Fruit fly (Drosophila melanogaster) whole organism, wandering third instar larva: Measurements from ENCODE around the gene CG18563.
A peak's percentile ranks its signal among the peaks of the same experiment; 100 is the strongest.

Source experiments
- Abd-B ChIP-seq: fragments of >200 bp; optimal IDR thresholded peaks from 2 replicates; lab custom pipeline; 2017; ENCODE audit warnings: missing biosample characterization, missing genetic modification characterization
- CG32264 ChIP-seq: fragments of 200-800 bp; sonication (Bioruptor generic); optimal IDR thresholded peaks from 2 replicates; lab custom pipeline; 2016; ENCODE audit warnings: missing biosample characterization, missing genetic modification characterization
- CG9705 ChIP-seq: fragments of 200-800 bp; sonication (Bioruptor generic); optimal IDR thresholded peaks from 2 replicates; lab custom pipeline; 2018; ENCODE audit warnings: missing biosample characterization, mild to moderate bottlenecking, missing genetic modification characterization
- CrebA ChIP-seq: fragments of 200-800 bp; sonication (Bioruptor generic); optimal IDR thresholded peaks from 2 replicates; lab custom pipeline; 2016; ENCODE audit warnings: missing biosample characterization, mild to moderate bottlenecking, missing genetic modification characterization, borderline replicate concordance
- Dfd ChIP-seq: fragments of >200 bp; optimal IDR thresholded peaks from 2 replicates; lab custom pipeline; 2017; ENCODE audit warnings: missing biosample characterization, missing genetic modification characterization
- Dif ChIP-seq: fragments of 200-275, 200-300 bp; sonication (Bioruptor generic); optimal IDR thresholded peaks from 2 replicates; lab custom pipeline; 2018; ENCODE audit warnings: missing biosample characterization, missing genetic modification characterization; ENCODE audit not compliant: partially characterized antibody
- GATAd ChIP-seq: sonication (Bioruptor generic); optimal IDR thresholded peaks from 2 replicates; lab custom pipeline; 2016; ENCODE audit warnings: missing biosample characterization, missing genetic modification characterization
- HLH106 ChIP-seq: fragments of 200-800 bp; optimal IDR thresholded peaks from 3 replicates; lab custom pipeline; 2019; ENCODE audit warnings: missing biosample characterization, mild to moderate bottlenecking, missing genetic modification characterization, moderate library complexity
- Hnf4 ChIP-seq: fragments of 200-800 bp; sonication (Bioruptor generic); optimal IDR thresholded peaks from 2 replicates; lab custom pipeline; 2016; ENCODE audit warnings: missing biosample characterization, mild to moderate bottlenecking, missing genetic modification characterization
- Hr78 ChIP-seq: fragments of >200 bp; optimal IDR thresholded peaks from 2 replicates; lab custom pipeline; 2017; ENCODE audit warnings: missing biosample characterization, missing genetic modification characterization
- Hr83 ChIP-seq: fragments of 200-300 bp; sonication (Bioruptor generic); optimal IDR thresholded peaks from 2 replicates; lab custom pipeline; 2016; ENCODE audit warnings: missing biosample characterization, mild to moderate bottlenecking, missing genetic modification characterization, moderate library complexity; ENCODE audit not compliant: poor library complexity, severe bottlenecking
- Jra ChIP-seq: sonication (Bioruptor generic); optimal IDR thresholded peaks from 2 replicates; lab custom pipeline; 2016; ENCODE audit warnings: missing biosample characterization, missing genetic modification characterization
- Mio ChIP-seq: sonication (Bioruptor generic); optimal IDR thresholded peaks from 2 replicates; lab custom pipeline; 2016; ENCODE audit warnings: missing biosample characterization, missing genetic modification characterization
- Myc ChIP-seq: fragments of >200 bp; optimal IDR thresholded peaks from 2 replicates; lab custom pipeline; 2017
- N ChIP-seq: fragments of >200 bp; optimal IDR thresholded peaks from 2 replicates; lab custom pipeline; 2018; ENCODE audit warnings: missing biosample characterization, missing external identifiers, missing genetic modification characterization
- OdsH ChIP-seq: fragments of 200-800 bp; sonication (Bioruptor generic); optimal IDR thresholded peaks from 2 replicates; lab custom pipeline; 2016; ENCODE audit warnings: missing biosample characterization, mild to moderate bottlenecking, missing genetic modification characterization
- Rel ChIP-seq, 2 experiments: fragments of 200-800 bp; sonication (Bioruptor generic) in 1 of 2; optimal IDR thresholded peaks; 2 replicates in 1 of 2; 3 replicates in 1 of 2; lab custom pipeline; 2016 to 2019; ENCODE audit warnings: mild to moderate bottlenecking in 2 of 2, missing biosample characterization in 2 of 2, missing genetic modification characterization in 2 of 2, moderate library complexity in 1 of 2
- Sp1 ChIP-seq: fragments of 200-800 bp; sonication (Bioruptor generic); optimal IDR thresholded peaks from 3 replicates; lab custom pipeline; 2019; ENCODE audit warnings: missing biosample characterization, mild to moderate bottlenecking, missing genetic modification characterization, moderate library complexity
- Vsx2 ChIP-seq: fragments of 200-300, 225-300 bp; sonication (Bioruptor generic); optimal IDR thresholded peaks from 2 replicates; lab custom pipeline; 2018; ENCODE audit warnings: missing biosample characterization, missing genetic modification characterization; ENCODE audit not compliant: partially characterized antibody
- br ChIP-seq: fragments of 200-800 bp; sonication (Bioruptor generic); optimal IDR thresholded peaks from 2 replicates; lab custom pipeline; 2016; ENCODE audit warnings: missing biosample characterization, missing genetic modification characterization
- brk ChIP-seq: fragments of 200-800 bp; sonication (Bioruptor generic); optimal IDR thresholded peaks from 2 replicates; lab custom pipeline; 2016; ENCODE audit warnings: missing biosample characterization, mild to moderate bottlenecking, missing genetic modification characterization
- dl ChIP-seq, 2 experiments: fragments of 175-275, 200-275 bp in 1 of 2; fragments of 200-275 bp in 1 of 2; sonication (Bioruptor generic); optimal IDR thresholded peaks; lab custom pipeline; 2018; ENCODE audit warnings: mild to moderate bottlenecking in 2 of 2, missing biosample characterization in 2 of 2, missing genetic modification characterization in 2 of 2, moderate library complexity in 2 of 2; ENCODE audit not compliant: partially characterized antibody in 2 of 2, insufficient read depth in 1 of 2
- dmrt93B ChIP-seq: fragments of 200-800 bp; sonication (Bioruptor generic); optimal IDR thresholded peaks from 2 replicates; lab custom pipeline; 2018; ENCODE audit warnings: missing biosample characterization, mild to moderate bottlenecking, missing genetic modification characterization
- dsf ChIP-seq: sonication (Bioruptor generic); optimal IDR thresholded peaks from 2 replicates; lab custom pipeline; 2016; ENCODE audit warnings: missing biosample characterization, missing genetic modification characterization, borderline replicate concordance
- ey ChIP-seq: fragments of 200-800 bp; sonication (Bioruptor generic); optimal IDR thresholded peaks from 2 replicates; lab custom pipeline; 2016; ENCODE audit warnings: missing biosample characterization, missing genetic modification characterization
- foxo ChIP-seq, 2 experiments: fragments of 200-800 bp; sonication (Bioruptor generic); optimal IDR thresholded peaks; 2 replicates in 1 of 2; 3 replicates in 1 of 2; lab custom pipeline; 2016 to 2017; ENCODE audit warnings: missing biosample characterization in 2 of 2, missing genetic modification characterization in 2 of 2
- fru ChIP-seq: fragments of 200-800 bp; sonication (Bioruptor generic); optimal IDR thresholded peaks from 3 replicates; lab custom pipeline; 2016; ENCODE audit warnings: missing biosample characterization, mild to moderate bottlenecking, missing genetic modification characterization
- h ChIP-seq: fragments of 200-800 bp; sonication (Bioruptor generic); optimal IDR thresholded peaks from 3 replicates; lab custom pipeline; 2016; ENCODE audit warnings: missing biosample characterization, mild to moderate bottlenecking, missing genetic modification characterization
- jim ChIP-seq: fragments of 175-275, 200-325 bp; sonication (Bioruptor generic); optimal IDR thresholded peaks from 2 replicates; lab custom pipeline; 2016; ENCODE audit warnings: missing biosample characterization, mild to moderate bottlenecking, missing genetic modification characterization
- lola ChIP-seq: fragments of >200 bp; optimal IDR thresholded peaks from 2 replicates; lab custom pipeline; 2017; ENCODE audit warnings: missing biosample characterization, missing genetic modification characterization
- pan ChIP-seq: fragments of >200 bp; optimal IDR thresholded peaks from 2 replicates; lab custom pipeline; 2017
- psq ChIP-seq: fragments of 200-800 bp; sonication (Bioruptor generic); optimal IDR thresholded peaks from 3 replicates; lab custom pipeline; 2017; ENCODE audit warnings: missing biosample characterization, mild to moderate bottlenecking, missing genetic modification characterization, moderate library complexity
- rgr ChIP-seq: fragments of 200-800 bp; sonication (Bioruptor generic); optimal IDR thresholded peaks from 3 replicates; lab custom pipeline; 2016; ENCODE audit warnings: missing biosample characterization, mild to moderate bottlenecking, missing genetic modification characterization
- sage ChIP-seq: fragments of 200-800 bp; sonication (Bioruptor generic); optimal IDR thresholded peaks from 2 replicates; lab custom pipeline; 2016; ENCODE audit warnings: missing biosample characterization, mild to moderate bottlenecking, missing genetic modification characterization
- sv ChIP-seq: fragments of 200-800 bp; sonication (Bioruptor generic); optimal IDR thresholded peaks from 3 replicates; lab custom pipeline; 2016; ENCODE audit warnings: missing biosample characterization, missing genetic modification characterization
- tai ChIP-seq: sonication (Bioruptor generic); optimal IDR thresholded peaks from 2 replicates; lab custom pipeline; 2016; ENCODE audit warnings: missing biosample characterization, missing genetic modification characterization
- usp ChIP-seq: fragments of >200 bp; optimal IDR thresholded peaks from 2 replicates; lab custom pipeline; 2017; ENCODE audit warnings: missing biosample characterization, missing genetic modification characterization
- woc ChIP-seq: sonication (Bioruptor generic); optimal IDR thresholded peaks from 2 replicates; lab custom pipeline; 2016; ENCODE audit warnings: missing biosample characterization, mild to moderate bottlenecking, missing genetic modification characterization

CG18563 gene

DNA sequence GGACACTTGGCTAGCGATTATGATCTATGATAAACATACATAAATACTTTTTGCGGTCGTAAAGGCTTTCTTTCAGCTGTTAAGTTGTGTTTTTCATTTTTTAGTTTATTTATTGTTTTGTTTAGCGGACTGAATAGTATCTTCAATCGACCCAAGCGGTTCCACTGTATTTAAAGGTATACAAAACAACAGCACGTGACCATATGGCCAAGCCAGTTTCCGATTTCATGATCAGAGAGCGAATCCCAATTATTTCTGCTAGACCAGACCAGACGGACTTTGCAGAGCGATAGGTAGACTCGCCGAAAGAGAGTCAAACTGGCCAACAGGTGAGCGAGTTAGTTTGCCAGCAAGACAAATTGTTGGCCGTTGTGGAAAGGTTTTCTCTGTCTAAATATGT, 13.7 kb upstream of the CG18563 start, which contains the start of gene Sgt:
Sgt (plus strand) TSS at position 80 of the 400 bp plus-strand sequence.
- no peak for TF ChIP-seq Hr78 (GFP tag; lab: Kevin White, UChicago)
- TF ChIP-seq Dif: peak; percentile 22

DNA sequence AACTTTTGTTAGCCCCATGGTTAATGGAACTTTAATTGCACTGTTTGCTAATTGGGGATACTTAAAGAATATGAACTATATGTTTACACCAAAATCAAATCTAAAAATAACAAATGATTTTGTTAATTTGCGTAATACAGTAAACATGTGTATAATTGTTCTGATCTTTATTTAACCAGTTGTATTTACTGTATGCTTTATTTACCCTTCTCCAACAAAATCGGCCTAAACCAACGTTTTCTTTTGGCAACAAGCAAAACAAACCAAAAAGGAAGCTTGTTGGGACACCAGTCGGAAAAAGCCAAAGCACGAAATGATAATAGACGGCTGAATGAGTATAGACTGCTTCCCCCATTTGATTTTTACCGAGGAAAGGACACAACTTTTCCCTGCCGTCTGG, 12.8 kb upstream of the CG18563 start:
- TF ChIP-seq Vsx2 (GFP tag; lab: Kevin White, UChicago): no peak
- peak; percentile 8 for TF ChIP-seq CG32264 (GFP tag; lab: Kevin White, UChicago)
- TF ChIP-seq Jra (GFP tag; lab: Kevin White, UChicago): peak; percentile 45
- no peak for TF ChIP-seq Dfd (GFP tag; lab: Kevin White, UChicago)
- no peak for TF ChIP-seq usp (GFP tag; lab: Kevin White, UChicago)
- no peak for TF ChIP-seq sage (GFP tag; lab: Kevin White, UChicago)
- TF ChIP-seq dmrt93B (GFP tag; lab: Kevin White, UChicago): peak; percentile 30
- peak; percentile 32 for TF ChIP-seq br (GFP tag; lab: Kevin White, UChicago)
- TF ChIP-seq CrebA: no peak
- no peak for TF ChIP-seq dl (GFP tag; optimal IDR thresholded peaks at IDR 0.05; lab: Kevin White, UChicago; ENCODE audit: insufficient read depth in 1 of 2, partially characterized antibody in 2 of 2)
- TF ChIP-seq Hnf4 (GFP tag; lab: Kevin White, UChicago): peak; percentile 80
- peak; percentile 19 for TF ChIP-seq CG9705 (GFP tag; lab: Kevin White, UChicago)
- TF ChIP-seq rgr (GFP tag; lab: Kevin White, UChicago): peak; percentile 80
- TF ChIP-seq Hr83 (GFP tag; lab: Kevin White, UChicago): peak; percentile 89
- peak; percentile 36 for TF ChIP-seq jim (GFP tag; lab: Kevin White, UChicago)
- TF ChIP-seq fru: no peak
- no peak for TF ChIP-seq brk (GFP tag; lab: Kevin White, UChicago)
- TF ChIP-seq HLH106 (tag; lab: Kevin White, UChicago): peak; percentile 33
- no peak for TF ChIP-seq dsf (GFP tag; lab: Kevin White, UChicago)
- TF ChIP-seq h (GFP tag; lab: Kevin White, UChicago): peak; percentile 69
- TF ChIP-seq Mio (GFP tag; lab: Kevin White, UChicago): no peak
- no peak for TF ChIP-seq woc
- no peak for TF ChIP-seq N
- no peak for TF ChIP-seq Abd-B (GFP tag; lab: Kevin White, UChicago)
- no peak for TF ChIP-seq sv (GFP tag; lab: Kevin White, UChicago)
- TF ChIP-seq ey (GFP tag; lab: Kevin White, UChicago): no peak
- TF ChIP-seq Sp1: peak; percentile 20
- TF ChIP-seq GATAd (GFP tag; lab: Kevin White, UChicago): no peak
- TF ChIP-seq lola (GFP tag; lab: Kevin White, UChicago): no peak
- TF ChIP-seq pan (lab: Kevin White, UChicago): no peak
- no peak for TF ChIP-seq tai (GFP tag; lab: Kevin White, UChicago)
- TF ChIP-seq Rel (GFP tag; optimal IDR thresholded peaks at IDR 0.05; lab: Kevin White, UChicago): no peak
- no peak for TF ChIP-seq Rel (tag; optimal IDR thresholded peaks at IDR 0.05; lab: Kevin White, UChicago)
- TF ChIP-seq Hr78 (GFP tag; lab: Kevin White, UChicago): no peak
- TF ChIP-seq foxo (GFP tag; optimal IDR thresholded peaks at IDR 0.05; lab: Kevin White, UChicago): peak in 1 of 2 experiments; percentile 58
- TF ChIP-seq OdsH (GFP tag; lab: Kevin White, UChicago): peak; percentile 81
- TF ChIP-seq Myc (lab: Kevin White, UChicago): no peak
- no peak for TF ChIP-seq Dif
- TF ChIP-seq psq (GFP tag; lab: Kevin White, UChicago): peak; percentile 50

DNA sequence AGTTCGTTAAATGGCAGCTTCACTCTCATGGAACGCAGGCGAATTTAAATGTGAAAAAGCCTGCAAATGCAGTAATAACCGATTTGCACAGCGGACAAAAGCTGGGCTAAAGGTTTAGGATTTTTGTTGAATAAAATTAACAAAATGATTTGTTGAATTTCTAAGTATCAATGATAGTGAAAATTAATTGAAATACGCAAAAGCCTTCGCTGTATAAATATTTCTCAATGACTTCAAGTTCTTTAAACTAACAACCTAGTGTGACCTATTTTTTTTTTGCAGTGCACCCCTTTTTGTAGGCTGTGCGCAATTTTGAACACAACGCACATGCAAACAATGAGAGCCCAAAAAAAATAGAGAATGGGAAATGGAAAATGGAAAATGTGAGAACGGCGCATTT, 9.1 kb upstream of the CG18563 start:
- no peak for TF ChIP-seq dmrt93B (GFP tag; lab: Kevin White, UChicago)
- TF ChIP-seq rgr (GFP tag; lab: Kevin White, UChicago): peak; percentile 1
- no peak for TF ChIP-seq Dfd (GFP tag; lab: Kevin White, UChicago)
- no peak for TF ChIP-seq usp (GFP tag; lab: Kevin White, UChicago)
- TF ChIP-seq pan (lab: Kevin White, UChicago): no peak
- no peak for TF ChIP-seq CrebA
- no peak for TF ChIP-seq Abd-B (GFP tag; lab: Kevin White, UChicago)
- no peak for TF ChIP-seq br (GFP tag; lab: Kevin White, UChicago)
- no peak for TF ChIP-seq Rel (GFP tag; optimal IDR thresholded peaks at IDR 0.05; lab: Kevin White, UChicago)
- TF ChIP-seq Rel (tag; optimal IDR thresholded peaks at IDR 0.05; lab: Kevin White, UChicago): no peak
- TF ChIP-seq fru: peak; percentile 28
- no peak for TF ChIP-seq N
- no peak for TF ChIP-seq Jra (GFP tag; lab: Kevin White, UChicago)
- TF ChIP-seq Vsx2 (GFP tag; lab: Kevin White, UChicago): no peak
- no peak for TF ChIP-seq woc
- TF ChIP-seq Sp1: no peak
- no peak for TF ChIP-seq h (GFP tag; lab: Kevin White, UChicago)
- peak in 1 of 2 experiments; percentile 28 for TF ChIP-seq foxo (GFP tag; optimal IDR thresholded peaks at IDR 0.05; lab: Kevin White, UChicago)
